Worm (Caenorhabditis elegans) whole organism, L1 larva: ENCODE results near the gene C54D10.9.

ENCODE experiments used
- aha-1 ChIP-seq: fragments of 150-350 bp; optimal IDR thresholded peaks from 2 replicates; lab custom pipeline; 2014; ENCODE audit warnings: missing biosample characterization, missing genetic modification characterization
- aly-2 ChIP-seq: fragments of 150-350 bp; optimal IDR thresholded peaks from 2 replicates; lab custom pipeline; 2014; ENCODE audit warnings: missing biosample characterization, missing genetic modification characterization
- ceh-88 ChIP-seq: fragments of 200-800 bp; sonication (Bioruptor generic); IDR thresholded peaks from 2 replicates; pipeline ENCODE4 v1.3.6; 2022; ENCODE audit warnings: missing genetic modification characterization, missing compliant biosample characterization
- ceh-90 ChIP-seq: sonication (generic microtip); optimal IDR thresholded peaks from 2 replicates; lab custom pipeline; 2016; ENCODE audit warnings: missing genetic modification characterization, missing compliant biosample characterization
- dpl-1 ChIP-seq, 3 experiments: fragments of 150-350 bp in 2 of 3; sonication (generic microtip) in 1 of 3; optimal IDR thresholded peaks; 2 replicates each; lab custom pipeline; 2014 to 2017; ENCODE audit warnings: missing biosample characterization in 3 of 3, missing genetic modification characterization in 3 of 3, missing genetic modification reagents in 3 of 3
- dsc-1 ChIP-seq: sonication (generic microtip); optimal IDR thresholded peaks from 2 replicates; lab custom pipeline; 2016; ENCODE audit warnings: mild to moderate bottlenecking, missing genetic modification characterization, missing compliant biosample characterization
- egl-13 ChIP-seq: sonication (generic microtip); optimal IDR thresholded peaks from 2 replicates; lab custom pipeline; 2016; ENCODE audit warnings: missing genotype, missing genetic modification reagents, missing genetic modification characterization, missing compliant biosample characterization
- fkh-10 ChIP-seq: sonication (generic microtip); optimal IDR thresholded peaks from 2 replicates; lab custom pipeline; 2017; ENCODE audit warnings: missing biosample characterization, missing genetic modification reagents, missing genetic modification characterization
- fos-1 ChIP-seq: fragments of 150-350 bp; optimal IDR thresholded peaks from 2 replicates; lab custom pipeline; 2014; ENCODE audit warnings: missing biosample characterization, missing genetic modification characterization
- hlh-17 ChIP-seq: fragments of 200-800 bp; sonication (Bioruptor generic); optimal IDR thresholded peaks from 2 replicates; lab custom pipeline; 2018; ENCODE audit warnings: missing genetic modification characterization, mild to moderate bottlenecking, missing compliant biosample characterization, moderate library complexity, borderline replicate concordance
- isw-1 ChIP-seq: fragments of 200-800 bp; sonication (Bioruptor generic); IDR thresholded peaks from 2 replicates; pipeline ENCODE4 v1.3.6; 2022; ENCODE audit warnings: missing genetic modification characterization, missing compliant biosample characterization
- lin-14 ChIP-seq: fragments of 200-800 bp; sonication (Bioruptor generic); optimal IDR thresholded peaks from 2 replicates; lab custom pipeline; 2018; ENCODE audit warnings: mild to moderate bottlenecking, missing genetic modification characterization, moderate library complexity, missing compliant biosample characterization
- mdl-1 ChIP-seq, 2 experiments: fragments of 150-350 bp; optimal IDR thresholded peaks; 2 replicates each; lab custom pipeline; 2014 to 2017; ENCODE audit warnings: missing biosample characterization in 2 of 2, missing genetic modification characterization in 2 of 2, inconsistent platforms in 1 of 2
- nhr-11 ChIP-seq: fragments of 150-350 bp; optimal IDR thresholded peaks from 2 replicates; lab custom pipeline; 2014; ENCODE audit warnings: missing biosample characterization, missing genetic modification characterization
- nhr-12 ChIP-seq: sonication (generic microtip); optimal IDR thresholded peaks from 2 replicates; lab custom pipeline; 2017; ENCODE audit warnings: missing biosample characterization, missing genetic modification characterization
- nhr-20 ChIP-seq: sonication (generic microtip); optimal IDR thresholded peaks from 2 replicates; lab custom pipeline; 2016; ENCODE audit warnings: mild to moderate bottlenecking, missing genetic modification characterization, missing compliant biosample characterization
- nhr-84 ChIP-seq: sonication (generic microtip); optimal IDR thresholded peaks from 2 replicates; lab custom pipeline; 2017; ENCODE audit warnings: missing biosample characterization, missing genetic modification characterization
- nhr-90 ChIP-seq: sonication (generic microtip); optimal IDR thresholded peaks from 2 replicates; lab custom pipeline; 2016; ENCODE audit warnings: mild to moderate bottlenecking, missing genetic modification characterization, missing compliant biosample characterization; ENCODE audit not compliant: poor library complexity
- pax-3 ChIP-seq: fragments of 200-800 bp; sonication (Bioruptor generic); optimal IDR thresholded peaks from 2 replicates; lab custom pipeline; 2018; ENCODE audit warnings: mild to moderate bottlenecking, missing genetic modification characterization, moderate library complexity, missing compliant biosample characterization
- skn-1 ChIP-seq: fragments of 150-350 bp; optimal IDR thresholded peaks from 2 replicates; lab custom pipeline; 2014; ENCODE audit warnings: missing biosample characterization, missing genetic modification characterization
- sox-4 ChIP-seq: sonication (generic microtip); optimal IDR thresholded peaks from 2 replicates; lab custom pipeline; 2016; ENCODE audit warnings: missing genetic modification characterization, missing compliant biosample characterization
- swsn-7 ChIP-seq: sonication (generic microtip); optimal IDR thresholded peaks from 2 replicates; lab custom pipeline; 2016; ENCODE audit warnings: missing genetic modification characterization, missing compliant biosample characterization

The C54D10.9 gene

DNA sequence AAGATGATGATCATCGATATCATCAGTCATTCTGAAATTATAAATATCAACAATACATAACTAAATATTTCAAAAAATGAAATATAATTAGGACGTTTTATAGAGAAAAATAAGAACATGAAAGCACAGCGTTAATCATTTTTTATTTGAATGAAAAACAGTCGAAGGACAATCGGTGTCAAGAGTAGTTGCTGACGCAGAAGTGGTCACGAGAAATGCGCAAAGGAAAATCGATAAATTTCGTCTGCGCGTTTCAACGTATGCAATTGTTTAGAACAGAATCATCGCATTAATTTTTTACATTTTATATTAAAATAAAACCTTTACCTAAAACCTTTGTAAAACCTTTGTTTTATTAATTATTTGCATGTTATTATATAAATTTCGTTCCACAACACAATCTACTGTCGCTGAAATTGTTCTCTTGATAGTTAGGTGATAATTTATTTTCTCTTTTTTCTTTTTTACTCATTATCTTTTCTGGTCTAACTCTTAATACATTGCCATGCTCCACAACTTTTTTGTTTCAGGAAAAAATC, 50.8 kb downstream of the C54D10.9 start, which contains the start of the genes W04D2.4 and rbm-25 (continued):
- TF ChIP-seq sox-4 (tag; lab: Kevin White, UChicago) (peak; percentile 78), mdl-1 (tag; optimal IDR thresholded peaks at IDR 0.05; lab: Kevin White, UChicago) (peak in 1 of 2 experiments; percentile 69), aha-1 (tag; lab: Kevin White, UChicago) (peak; percentile 23), ceh-88 (0 out of 2 replicates have a peak, but pooled peaks have one; percentile 23), hlh-17 (no peak), dpl-1 (GFP tag; optimal IDR thresholded peaks at IDR 0.05; lab: Kevin White, UChicago) (peak; percentile 68 to 81 (median 81)), ceh-90 (tag; lab: Kevin White, UChicago) (no peak), egl-13 (tag; lab: Kevin White, UChicago) (peak; percentile 71), dsc-1 (tag; lab: Kevin White, UChicago) (peak; percentile 91), nhr-20 (tag; lab: Kevin White, UChicago) (peak; percentile 86), isw-1 (GFP tag; lab: Robert Waterston, UW) (peak; percentile 65), fkh-10 (GFP tag; lab: Kevin White, UChicago) (no peak), nhr-11 (tag; lab: Kevin White, UChicago) (peak; percentile 50), pax-3 (tag; lab: Kevin White, UChicago) (peak; percentile 64), lin-14 (peak; percentile 87), nhr-12 (tag; lab: Kevin White, UChicago) (no peak), skn-1 (tag; lab: Kevin White, UChicago) (peak; percentile 80), nhr-90 (tag; lab: Kevin White, UChicago) (peak; percentile 86), swsn-7 (tag; lab: Kevin White, UChicago) (peak; percentile 90), aly-2 (peak; percentile 25), nhr-84 (tag; lab: Kevin White, UChicago) (no peak), fos-1 (tag; lab: Kevin White, UChicago) (peak; percentile 57)
